Fruit fly (Drosophila melanogaster) whole organism, embryonic: ENCODE data around the gene cic.

Source experiments
- CG14667 ChIP-seq: fragments of 200-800 bp; sonication (Bioruptor generic); IDR thresholded peaks from 2 replicates; pipeline ENCODE4 v1.3.6; 2022; ENCODE audit warnings: missing biosample characterization, missing genetic modification characterization
- CG17186 ChIP-seq: fragments of 200-800 bp; sonication (Bioruptor generic); optimal IDR thresholded peaks from 3 replicates; lab custom pipeline; 2017; ENCODE audit warnings: missing biosample characterization, missing genetic modification reagents, missing genetic modification characterization
- CG5245 ChIP-seq: fragments of 200-800 bp; sonication (Bioruptor generic); optimal IDR thresholded peaks from 3 replicates; lab custom pipeline; 2016; ENCODE audit warnings: missing biosample characterization, missing genetic modification characterization
- Eip74EF ChIP-seq, 2 experiments: fragments of 200-800 bp in 1 of 2; fragments of >200 bp in 1 of 2; sonication (Bioruptor generic) in 1 of 2; optimal IDR thresholded peaks; 2 replicates each; lab custom pipeline; 2017 to 2019; ENCODE audit warnings: missing biosample characterization in 2 of 2, missing genetic modification characterization in 2 of 2, mild to moderate bottlenecking in 1 of 2, moderate library complexity in 1 of 2
- corto ChIP-seq: fragments of 200-800 bp; sonication (Bioruptor generic); optimal IDR thresholded peaks from 2 replicates; lab custom pipeline; 2016; ENCODE audit warnings: missing biosample characterization, mild to moderate bottlenecking, missing genetic modification characterization, moderate library complexity
- exex ChIP-seq: fragments of 200-800 bp; sonication (Bioruptor generic); optimal IDR thresholded peaks from 4 replicates; lab custom pipeline; 2018; ENCODE audit warnings: missing biosample characterization, mild to moderate bottlenecking, missing genetic modification characterization, moderate library complexity

DNA sequence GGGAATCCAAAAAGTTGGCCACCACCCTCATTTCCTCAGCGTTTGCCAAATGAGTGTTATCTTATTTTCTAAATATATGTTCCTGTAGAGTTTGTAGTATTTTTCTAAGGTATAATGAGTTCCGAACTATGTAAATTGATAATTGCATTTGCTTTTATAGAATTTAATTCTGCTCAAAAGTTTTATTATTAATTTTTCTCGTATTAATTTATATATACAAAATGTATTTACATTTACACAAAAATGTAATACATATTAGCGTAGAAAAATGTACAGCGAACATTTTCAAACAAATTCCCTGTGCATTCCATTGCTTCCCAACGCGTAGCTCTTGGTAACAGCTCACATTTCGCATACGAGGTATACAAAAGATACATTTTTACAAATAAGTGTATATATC is 42.9 kb upstream of the cic start, which contains the start of gene CG17199:
- TF ChIP-seq Eip74EF (GFP tag; optimal IDR thresholded peaks at IDR 0.05; lab: Kevin White, UChicago) (no peak), CG5245 (GFP tag; lab: Kevin White, UChicago) (no peak), CG14667 (no peak), corto (GFP tag; lab: Kevin White, UChicago) (no peak), CG17186 (GFP tag; lab: Kevin White, UChicago) (no peak), exex (tag; lab: Kevin White, UChicago) (no peak)
